Worm (Caenorhabditis elegans) whole organism, L4/young adult: ENCODE data around the gene sdc-2.

Source experiments
- dao-5 ChIP-seq: sonication (generic microtip); optimal IDR thresholded peaks from 2 replicates; lab custom pipeline; 2016; ENCODE audit warnings: missing genotype, missing genetic modification characterization, moderate library complexity, missing compliant biosample characterization
- him-1 ChIP-seq: sonication (generic microtip); optimal IDR thresholded peaks from 2 replicates; lab custom pipeline; 2016; ENCODE audit warnings: missing genotype, missing genetic modification reagents, missing genetic modification characterization, missing compliant biosample characterization

- TF ChIP-seq dao-5 (tag; lab: Kevin White, UChicago) (no peak), him-1 (tag; lab: Kevin White, UChicago) (no peak)
Observed at ce11 chrX:11552879-11553278, 30.4 kb downstream of the sdc-2 start.
